Worm (Caenorhabditis elegans) whole organism, L4 larva: ENCODE measurements around the gene F13B6.3.

ENCODE experiments used
- ama-1 ChIP-seq: fragments of 150-350 bp; optimal IDR thresholded peaks from 2 replicates; lab custom pipeline; 2014; ENCODE audit warnings: inconsistent platforms, mixed read lengths
- ctbp-1 ChIP-seq: fragments of 200-800 bp; sonication (Bioruptor generic); IDR thresholded peaks from 2 replicates; pipeline ENCODE4 v1.3.6; 2022; ENCODE audit warnings: missing genetic modification reagents, missing genetic modification characterization, missing compliant biosample characterization
- dpl-1 ChIP-seq: fragments of 150-350 bp; optimal IDR thresholded peaks from 2 replicates; lab custom pipeline; 2014; ENCODE audit warnings: missing biosample characterization, missing genetic modification reagents, missing genetic modification characterization
- nhr-48 ChIP-seq: sonication (generic microtip); optimal IDR thresholded peaks from 2 replicates; lab custom pipeline; 2016; ENCODE audit warnings: mild to moderate bottlenecking, missing genetic modification characterization, missing compliant biosample characterization
- rbr-2 ChIP-seq: sonication (generic microtip); optimal IDR thresholded peaks from 2 replicates; lab custom pipeline; 2016; ENCODE audit warnings: missing genotype, missing genetic modification characterization, missing compliant biosample characterization
- unc-62 ChIP-seq, 3 experiments: fragments of 150-350 bp in 1 of 3; sonication (generic microtip); optimal IDR thresholded peaks in 2 of 3; peaks in 1 of 3; 1 replicate in 1 of 3; 2 replicates in 2 of 3; lab custom pipeline; 2014 to 2017; ENCODE audit warnings: missing biosample characterization in 3 of 3, missing genetic modification characterization in 3 of 3, missing genetic modification reagents in 3 of 3, missing genotype in 1 of 3

ce11 chrIV:7451345-7451744, 14.4 kb downstream of the F13B6.3 start, which contains the start of gene tes-1:
- TF ChIP-seq rbr-2 (tag; lab: Kevin White, UChicago), result no peak
- TF ChIP-seq dpl-1 (GFP tag; lab: Kevin White, UChicago), result no peak
- TF ChIP-seq ctbp-1 (GFP tag; lab: Robert Waterston, UW), result no peak
- TF ChIP-seq unc-62 (GFP tag; optimal IDR thresholded peaks at IDR 0.05 in 1 of 2; lab: Kevin White, UChicago), result no peak
- TF ChIP-seq unc-62 (tag; optimal IDR thresholded peaks at IDR 0.05; lab: Kevin White, UChicago), result no peak
- no peak for TF ChIP-seq ama-1
- TF ChIP-seq nhr-48 (tag; lab: Kevin White, UChicago), result no peak
